Worm (Caenorhabditis elegans) whole organism, early embryonic: ENCODE data around the gene sulp-4.

Experiments
- B0310.2 ChIP-seq: sonication (generic microtip); optimal IDR thresholded peaks from 2 replicates; lab custom pipeline; 2016; ENCODE audit warnings: mild to moderate bottlenecking, missing genetic modification characterization, missing compliant biosample characterization
- aly-1 ChIP-seq: sonication (generic microtip); optimal IDR thresholded peaks from 2 replicates; lab custom pipeline; 2016; ENCODE audit warnings: missing genetic modification characterization, missing compliant biosample characterization
- ama-1 ChIP-seq: fragments of 150-350 bp; optimal IDR thresholded peaks from 2 replicates; lab custom pipeline; 2014
- ceh-36 ChIP-seq: sonication (generic microtip); optimal IDR thresholded peaks from 2 replicates; lab custom pipeline; 2016; ENCODE audit warnings: missing genetic modification characterization, inconsistent platforms, missing compliant biosample characterization
- ets-7 ChIP-seq: sonication (generic microtip); optimal IDR thresholded peaks from 2 replicates; lab custom pipeline; 2016; ENCODE audit warnings: missing genotype, missing genetic modification characterization, missing compliant biosample characterization
- flt-1 ChIP-seq: fragments of 200-800 bp; sonication (Bioruptor generic); IDR thresholded peaks from 2 replicates; pipeline ENCODE4 v1.3.6; 2022; ENCODE audit warnings: missing genetic modification characterization, missing compliant biosample characterization
- hmbx-1 ChIP-seq: sonication (generic microtip); optimal IDR thresholded peaks from 2 replicates; lab custom pipeline; 2016; ENCODE audit warnings: mild to moderate bottlenecking, missing genetic modification characterization, missing compliant biosample characterization
- hnd-1 ChIP-seq: sonication (generic microtip); optimal IDR thresholded peaks from 2 replicates; lab custom pipeline; 2016; ENCODE audit warnings: missing genetic modification characterization, missing compliant biosample characterization
- pes-1 ChIP-seq: fragments of 200-800 bp; sonication (Bioruptor generic); IDR thresholded peaks from 2 replicates; pipeline ENCODE4 v1.3.6; 2022; ENCODE audit warnings: missing genetic modification reagents, missing genetic modification characterization, missing compliant biosample characterization
- sea-1 ChIP-seq: fragments of 200-800 bp; sonication (Bioruptor generic); conservative IDR thresholded peaks from 2 replicates; pipeline ENCODE4 v1.3.6; 2022; ENCODE audit warnings: missing genetic modification characterization, missing compliant biosample characterization
- tbx-11 ChIP-seq: fragments of 200-800 bp; sonication (Bioruptor generic); IDR thresholded peaks from 2 replicates; pipeline ENCODE4 v1.3.6; 2022; ENCODE audit warnings: missing genetic modification characterization, missing compliant biosample characterization
- tbx-37 ChIP-seq: fragments of 200-800 bp; sonication (Bioruptor generic); conservative IDR thresholded peaks from 2 replicates; pipeline ENCODE4 v1.3.6; 2022; ENCODE audit warnings: missing genetic modification reagents, missing genetic modification characterization, missing compliant biosample characterization
- tra-4 ChIP-seq: sonication (generic microtip); optimal IDR thresholded peaks from 2 replicates; lab custom pipeline; 2017; ENCODE audit warnings: missing genetic modification characterization, missing compliant biosample characterization

ce11 chrV:11902161-11902560, 27.0 kb downstream of the sulp-4 start:
- no peak for TF ChIP-seq ama-1
- no peak for TF ChIP-seq flt-1 (GFP tag; lab: Robert Waterston, UW)
- no peak for TF ChIP-seq ceh-36 (tag; lab: Kevin White, UChicago)
- no peak for TF ChIP-seq tbx-11 (GFP tag; lab: Robert Waterston, UW)
- TF ChIP-seq hmbx-1 (tag; lab: Kevin White, UChicago), result no peak
- no peak for TF ChIP-seq hnd-1 (tag; lab: Kevin White, UChicago)
- no peak for TF ChIP-seq pes-1 (GFP tag; lab: Robert Waterston, UW)
- no peak for TF ChIP-seq sea-1 (GFP tag; lab: Robert Waterston, UW)
- no peak for TF ChIP-seq tra-4
- no peak for TF ChIP-seq aly-1 (tag; lab: Kevin White, UChicago)
- TF ChIP-seq B0310.2 (tag; lab: Kevin White, UChicago), result no peak
- no peak for TF ChIP-seq ets-7 (tag; lab: Kevin White, UChicago)
- TF ChIP-seq tbx-37 (GFP tag; lab: Robert Waterston, UW), result no peak
